Worm (Caenorhabditis elegans) whole organism, L1 larva: Measurements from ENCODE around the gene C17F4.2.

Source experiments
- ama-1 ChIP-seq: fragments of 150-350 bp; optimal IDR thresholded peaks from 2 replicates; lab custom pipeline; 2014
- ces-1 ChIP-seq: fragments of 150-350 bp; optimal IDR thresholded peaks from 2 replicates; lab custom pipeline; 2014; ENCODE audit warnings: missing biosample characterization, missing genetic modification reagents, missing genetic modification characterization
- efl-1 ChIP-seq, 4 experiments: fragments of 150-350 bp; optimal IDR thresholded peaks in 3 of 4; peaks in 1 of 4; 1 replicate in 1 of 4; 2 replicates in 3 of 4; lab custom pipeline; 2014; ENCODE audit warnings: missing biosample characterization in 2 of 4, missing genetic modification characterization in 2 of 4, missing genetic modification reagents in 2 of 4
- egl-27 ChIP-seq, 2 experiments: fragments of 150-350 bp in 1 of 2; sonication (generic microtip); optimal IDR thresholded peaks; 3 replicates each; lab custom pipeline; 2017 to 2018; ENCODE audit warnings: missing biosample characterization in 2 of 2, missing genetic modification characterization in 2 of 2, missing genetic modification reagents in 2 of 2
- elt-3 ChIP-seq, 6 experiments: fragments of 150-350 bp in 1 of 6; sonication (generic microtip); optimal IDR thresholded peaks; 2 replicates each; lab custom pipeline; 2017 to 2018; ENCODE audit warnings: missing biosample characterization in 6 of 6, missing genetic modification characterization in 6 of 6, inconsistent platforms in 1 of 6
- fkh-10 ChIP-seq: sonication (generic microtip); optimal IDR thresholded peaks from 2 replicates; lab custom pipeline; 2017; ENCODE audit warnings: missing biosample characterization, missing genetic modification reagents, missing genetic modification characterization
- hlh-4 ChIP-seq: sonication (generic microtip); optimal IDR thresholded peaks from 2 replicates; lab custom pipeline; 2016; ENCODE audit warnings: mild to moderate bottlenecking, missing genetic modification characterization, missing compliant biosample characterization
- lin-35 ChIP-seq, 2 experiments: fragments of 150-350 bp; optimal IDR thresholded peaks; 2 replicates each; lab custom pipeline; 2014; ENCODE audit warnings: missing biosample characterization in 2 of 2, missing genetic modification characterization in 2 of 2, missing genetic modification reagents in 2 of 2
- nhr-12 ChIP-seq: sonication (generic microtip); optimal IDR thresholded peaks from 2 replicates; lab custom pipeline; 2017; ENCODE audit warnings: missing biosample characterization, missing genetic modification characterization
- nhr-237 ChIP-seq: fragments of 150-350 bp; optimal IDR thresholded peaks from 2 replicates; lab custom pipeline; 2014; ENCODE audit warnings: missing biosample characterization, missing genetic modification characterization
- nhr-76 ChIP-seq: sonication (generic microtip); optimal IDR thresholded peaks from 2 replicates; lab custom pipeline; 2017; ENCODE audit warnings: missing biosample characterization, missing genetic modification characterization
- sox-4 ChIP-seq: sonication (generic microtip); optimal IDR thresholded peaks from 2 replicates; lab custom pipeline; 2016; ENCODE audit warnings: missing genetic modification characterization, missing compliant biosample characterization
- tbx-2 ChIP-seq: sonication (generic microtip); optimal IDR thresholded peaks from 2 replicates; lab custom pipeline; 2016; ENCODE audit warnings: missing genetic modification characterization, missing compliant biosample characterization
- unc-62 ChIP-seq: fragments of 150-350 bp; optimal IDR thresholded peaks from 2 replicates; lab custom pipeline; 2014; ENCODE audit warnings: missing biosample characterization, missing genetic modification reagents, missing genetic modification characterization

ce11 chrII:3282353-3282752, 33.9 kb downstream of the C17F4.2 start, which contains the start of gene nep-13:
- TF ChIP-seq ces-1 (GFP tag; lab: Kevin White, UChicago), result no peak
- TF ChIP-seq lin-35 (GFP tag; optimal IDR thresholded peaks at IDR 0.05; lab: Kevin White, UChicago), result no peak
- TF ChIP-seq unc-62 (GFP tag; lab: Kevin White, UChicago), result no peak
- no peak for TF ChIP-seq nhr-76
- TF ChIP-seq tbx-2 (tag; lab: Kevin White, UChicago), result no peak
- TF ChIP-seq elt-3 (tag; optimal IDR thresholded peaks at IDR 0.05; lab: Kevin White, UChicago), result no peak
- no peak for TF ChIP-seq hlh-4 (tag; lab: Kevin White, UChicago)
- TF ChIP-seq ama-1 (lab: Kevin White, UChicago), result no peak
- no peak for TF ChIP-seq fkh-10
- no peak for TF ChIP-seq nhr-237 (tag; lab: Kevin White, UChicago)
- TF ChIP-seq egl-27 (tag; optimal IDR thresholded peaks at IDR 0.05; lab: Kevin White, UChicago), result no peak
- no peak for TF ChIP-seq efl-1 (optimal IDR thresholded peaks at IDR 0.05; lab: Kevin White, UChicago)
- TF ChIP-seq efl-1 (GFP tag; optimal IDR thresholded peaks at IDR 0.05 in 1 of 2; lab: Kevin White, UChicago), result no peak
- no peak for TF ChIP-seq nhr-12 (tag; lab: Kevin White, UChicago)
- no peak for TF ChIP-seq sox-4 (tag; lab: Kevin White, UChicago)
